Fruit fly (Drosophila melanogaster): ENCODE results near the gene Tfb4.

Gene Tfb4

DNA sequence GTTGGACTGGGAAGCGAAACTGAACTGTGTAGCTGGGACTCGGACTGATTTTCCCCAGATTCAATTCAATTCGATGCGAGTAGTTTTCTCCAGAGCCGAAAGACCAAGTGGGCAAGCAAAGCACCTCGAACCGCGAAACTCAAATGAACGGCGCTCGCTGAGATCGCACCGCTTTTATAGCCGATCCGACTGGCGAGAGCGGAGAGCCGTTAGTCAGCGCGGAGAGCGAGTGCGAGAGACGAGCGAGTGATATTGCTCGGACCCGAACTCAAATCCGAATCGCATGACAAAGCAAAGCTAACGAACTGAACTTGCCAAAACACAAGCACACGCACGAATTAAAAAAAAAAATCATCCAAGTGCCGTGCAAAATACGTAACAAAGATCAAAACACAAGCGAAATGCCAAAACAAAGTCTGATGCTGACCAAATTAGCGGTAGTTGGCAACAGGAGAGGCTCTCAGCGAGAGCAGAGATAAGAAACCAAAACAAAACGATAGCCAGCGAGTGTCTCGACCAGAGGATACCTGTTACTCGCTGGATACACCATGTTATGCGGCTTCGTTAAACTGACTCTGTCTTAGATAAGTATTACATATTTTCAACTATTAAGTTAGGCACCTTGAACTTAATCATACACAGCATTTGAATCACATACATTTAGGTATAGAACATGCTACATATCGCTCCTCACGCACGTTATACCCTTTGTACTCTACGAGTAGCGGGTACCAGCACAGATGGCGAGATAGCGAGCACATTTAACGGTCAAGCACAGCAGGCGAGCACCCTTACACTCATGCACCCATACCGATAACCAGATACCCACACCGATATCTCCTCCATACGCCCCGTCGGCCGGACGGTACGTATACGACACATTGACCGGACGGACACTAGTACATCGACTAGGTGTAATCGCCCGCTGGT lies 31.3 kb downstream of the Tfb4 start (continued):
- peak; percentile 20 for TF ChIP-seq fkh (GFP tag; optimal IDR thresholded peaks at IDR 0.05)
- peak; percentile 1 for TF ChIP-seq Lpt (GFP tag; optimal IDR thresholded peaks at IDR 0.05)
- TF ChIP-seq Hr4 (GFP tag; optimal IDR thresholded peaks at IDR 0.05) = peak; percentile 84
- peak; percentile 73 for TF ChIP-seq CG8119 (GFP tag; IDR thresholded peaks at IDR 0.05)
- TF ChIP-seq CG7368 (GFP tag; optimal IDR thresholded peaks at IDR 0.05) = peak; percentile 69
- TF ChIP-seq vri (GFP tag; optimal IDR thresholded peaks at IDR 0.05) = peak; percentile 79
- TF ChIP-seq CG34406 (GFP tag; optimal IDR thresholded peaks at IDR 0.05) = peak; percentile 78
- TF ChIP-seq CG6792 (GFP tag; optimal IDR thresholded peaks at IDR 0.05) = peak; percentile 77
- TF ChIP-seq CG1621 (tag; optimal IDR thresholded peaks at IDR 0.05) = peak; percentile 55
- TF ChIP-seq esn (GFP tag; optimal IDR thresholded peaks at IDR 0.05) = peak; percentile 82
- peak; percentile 35 for TF ChIP-seq CG16779 (tag; optimal IDR thresholded peaks at IDR 0.05)
- TF ChIP-seq fd85E (GFP tag; optimal IDR thresholded peaks at IDR 0.05) = peak; percentile 24
- peak; percentile 47 for TF ChIP-seq dac (GFP tag; optimal IDR thresholded peaks at IDR 0.05)
- peak; percentile 48 for TF ChIP-seq CG3032 (tag; optimal IDR thresholded peaks at IDR 0.05)

DNA sequence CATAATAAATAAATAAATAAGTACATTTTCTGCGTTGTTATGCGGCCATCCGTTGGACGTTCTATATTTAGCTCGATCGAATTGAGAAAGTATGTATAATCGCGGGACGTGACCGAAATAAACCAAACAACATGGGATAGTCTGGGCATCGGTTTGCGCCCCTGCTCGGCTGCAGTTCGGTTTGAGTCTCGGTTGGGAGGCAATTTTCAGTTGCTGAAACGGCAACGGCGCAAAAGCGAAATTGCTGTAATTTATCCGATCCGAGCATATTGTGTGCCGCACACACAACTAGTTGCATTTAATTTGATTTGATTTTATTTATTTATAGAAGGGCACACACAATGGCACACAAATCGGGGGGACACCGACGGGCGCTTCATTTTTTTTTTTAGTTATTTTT lies 32.3 kb downstream of the Tfb4 start:
- TF ChIP-seq eg (GFP tag; IDR thresholded peaks at IDR 0.05) (peak; percentile 31; the same call in 2 of the 3 replicates), Gug (GFP tag; IDR thresholded peaks at IDR 0.05) (no peak), svp (GFP tag) (peak; percentile 61), Eip78C (GFP tag) (peak; percentile 14), Ets21C (GFP tag; optimal IDR thresholded peaks at IDR 0.05) (no peak)

- TF ChIP-seq Hr39 (GFP tag; optimal IDR thresholded peaks at IDR 0.05) = no peak
- peak; percentile 73 for TF ChIP-seq Eip93F (GFP tag; optimal IDR thresholded peaks at IDR 0.05)
- no peak for TF ChIP-seq Blimp-1 (GFP tag; optimal IDR thresholded peaks at IDR 0.05)
- peak; percentile 3 for TF ChIP-seq topi (GFP tag; optimal IDR thresholded peaks at IDR 0.05)
- TF ChIP-seq spab (GFP tag; optimal IDR thresholded peaks at IDR 0.05) = no peak
- TF ChIP-seq acj6 (GFP tag; optimal IDR thresholded peaks at IDR 0.05) = no peak
- no peak for TF ChIP-seq CG11902 (GFP tag; optimal IDR thresholded peaks at IDR 0.05)
- TF ChIP-seq vri (GFP tag; optimal IDR thresholded peaks at IDR 0.05) = peak; percentile 60
- TF ChIP-seq Sox102F (GFP tag; optimal IDR thresholded peaks at IDR 0.05) = peak; percentile 20
- peak; percentile 26 for TF ChIP-seq Sox14 (GFP tag; optimal IDR thresholded peaks at IDR 0.05)
- TF ChIP-seq Lpt (GFP tag; optimal IDR thresholded peaks at IDR 0.05) = no peak
- TF ChIP-seq CG4318 (GFP tag; optimal IDR thresholded peaks at IDR 0.05) = no peak
- TF ChIP-seq Smox (GFP tag; optimal IDR thresholded peaks at IDR 0.05) = no peak
- TF ChIP-seq esn (GFP tag; optimal IDR thresholded peaks at IDR 0.05) = peak; percentile 5
- peak in 1 of 2 experiments; percentile 16 for TF ChIP-seq ss (GFP tag; optimal IDR thresholded peaks at IDR 0.05)
- peak; percentile 80 for TF ChIP-seq Eip78C (GFP tag)
- no peak for TF ChIP-seq CG6163 (GFP tag; IDR thresholded peaks at IDR 0.05)
- peak; percentile 13 for TF ChIP-seq Eip75B (GFP tag; optimal IDR thresholded peaks at IDR 0.05)
- peak; percentile 5 for TF ChIP-seq CG3919 (GFP tag; optimal IDR thresholded peaks at IDR 0.05)
- no peak for TF ChIP-seq fd59A (GFP tag; optimal IDR thresholded peaks at IDR 0.05)
- peak; percentile 20 for TF ChIP-seq fkh (GFP tag; optimal IDR thresholded peaks at IDR 0.05)
- TF ChIP-seq Ets21C (GFP tag; optimal IDR thresholded peaks at IDR 0.05) = no peak
- no peak for TF ChIP-seq Ets96B (tag; optimal IDR thresholded peaks at IDR 0.05)
- no peak for TF ChIP-seq CG3032 (tag; optimal IDR thresholded peaks at IDR 0.05)
- no peak for TF ChIP-seq CG9139 (GFP tag; optimal IDR thresholded peaks at IDR 0.05)
- no peak for TF ChIP-seq dsx (GFP tag; optimal IDR thresholded peaks at IDR 0.05; ENCODE audit: poor library complexity, severe bottlenecking)
- no peak for TF ChIP-seq Gug (GFP tag; IDR thresholded peaks at IDR 0.05)
- peak; percentile 31 for TF ChIP-seq Met (GFP tag; optimal IDR thresholded peaks at IDR 0.05)
- no peak for TF ChIP-seq OdsH (GFP tag; optimal IDR thresholded peaks at IDR 0.05)
- no peak for TF ChIP-seq CG11294 (GFP tag; IDR thresholded peaks at IDR 0.05)
- TF ChIP-seq CG16779 (tag; optimal IDR thresholded peaks at IDR 0.05) = peak; percentile 28
- no peak for TF ChIP-seq CG8632 (GFP tag; optimal IDR thresholded peaks at IDR 0.05)
- TF ChIP-seq CG6854 (GFP tag; optimal IDR thresholded peaks at IDR 0.05) = peak; percentile 43
- no peak for TF ChIP-seq CG10669 (GFP tag; optimal IDR thresholded peaks at IDR 0.05)
These were observed 33.7 kb downstream of the Tfb4 start for dm6 chr2L:1116661-1117322.

Measured in whole organism, prepupa.